ENCODE assay signal across 5 worm cellular contexts in genomic region chrV:11982309-11982708, ce11.
TF ChIP-seq lines count a peak whose summit lies in the region.

rpt-1 (minus strand) TSS chrV:11982397.

TF ChIP-seq in whole organism, L1 larva, 84 proteins besides CTCF, POLR2A, EP300 and RAD21 (continues in another document):
- TF ChIP-seq snpc-4 (tag; optimal IDR thresholded peaks at IDR 0.05; lab: Kevin White, UChicago) (peak; percentile 94), irx-1 (tag; optimal IDR thresholded peaks at IDR 0.05; lab: Kevin White, UChicago) (no peak), lin-15B (tag; optimal IDR thresholded peaks at IDR 0.05; lab: Kevin White, UChicago) (peak; percentile 83), zip-4 (GFP tag; optimal IDR thresholded peaks at IDR 0.05; lab: Kevin White, UChicago) (no peak), lir-3 (tag; optimal IDR thresholded peaks at IDR 0.05; lab: Kevin White, UChicago; ENCODE audit: poor library complexity) (no peak), isw-1 (GFP tag; IDR thresholded peaks at IDR 0.05; lab: Robert Waterston, UW) (peak; percentile 52), alr-1 (tag; optimal IDR thresholded peaks at IDR 0.05; lab: Kevin White, UChicago; ENCODE audit: borderline replicate concordance) (no peak), lsy-2 (tag; optimal IDR thresholded peaks at IDR 0.05; lab: Kevin White, UChicago) (peak; percentile 66 to 88), nhr-85 (tag; lab: Kevin White, UChicago) (peak; percentile 59), hlh-4 (tag; optimal IDR thresholded peaks at IDR 0.05; lab: Kevin White, UChicago) (no peak), nhr-77 (tag; optimal IDR thresholded peaks at IDR 0.05; lab: Kevin White, UChicago) (peak; percentile 34), dpl-1 (GFP tag; optimal IDR thresholded peaks at IDR 0.05; lab: Kevin White, UChicago) (peak; percentile 85 to 95 (median 91)), snu-23 (GFP tag; optimal IDR thresholded peaks at IDR 0.05; lab: Kevin White, UChicago) (peak; percentile 68), nhr-237 (tag; optimal IDR thresholded peaks at IDR 0.05; lab: Kevin White, UChicago) (no peak), sup-37 (GFP tag; optimal IDR thresholded peaks at IDR 0.05; lab: Kevin White, UChicago) (no peak), lin-13 (GFP tag; optimal IDR thresholded peaks at IDR 0.05; lab: Kevin White, UChicago) (peak; percentile 42), hpl-2 (GFP tag; optimal IDR thresholded peaks at IDR 0.05; lab: Kevin White, UChicago) (no peak), nhr-20 (tag; optimal IDR thresholded peaks at IDR 0.05; lab: Kevin White, UChicago) (peak; percentile 69)

TF ChIP-seq in whole organism, L3 larva, 47 proteins besides CTCF, POLR2A, EP300 and RAD21 (continues in another document):
- no peak for TF ChIP-seq mml-1 (tag; optimal IDR thresholded peaks at IDR 0.05; lab: Kevin White, UChicago)
- TF ChIP-seq nhr-11 (tag; optimal IDR thresholded peaks at IDR 0.05; lab: Kevin White, UChicago), result no peak
- TF ChIP-seq egl-27 (tag; optimal IDR thresholded peaks at IDR 0.05; lab: Kevin White, UChicago), result no peak
- TF ChIP-seq hmg-11 (tag; optimal IDR thresholded peaks at IDR 0.05; lab: Kevin White, UChicago), result peak; percentile 14
- TF ChIP-seq lin-39 (tag; optimal IDR thresholded peaks at IDR 0.05; lab: Kevin White, UChicago), result peak; percentile 45
- TF ChIP-seq ztf-4 (tag; optimal IDR thresholded peaks at IDR 0.05; lab: Kevin White, UChicago), result no peak
- peak; percentile 84 for TF ChIP-seq nfya-1 (tag; optimal IDR thresholded peaks at IDR 0.05; lab: Kevin White, UChicago; ENCODE audit: insufficient read depth)
- peak; percentile 85 for TF ChIP-seq nhr-23 (tag; optimal IDR thresholded peaks at IDR 0.05; lab: Kevin White, UChicago)
- peak; percentile 9 for TF ChIP-seq elt-1 (tag; optimal IDR thresholded peaks at IDR 0.05; lab: Kevin White, UChicago)
- TF ChIP-seq daf-12 (tag; optimal IDR thresholded peaks at IDR 0.05; lab: Kevin White, UChicago), result no peak
- TF ChIP-seq nhr-237 (tag; optimal IDR thresholded peaks at IDR 0.05; lab: Kevin White, UChicago), result no peak
- no peak for TF ChIP-seq pqm-1 (tag; optimal IDR thresholded peaks at IDR 0.05; lab: Kevin White, UChicago)
- TF ChIP-seq snpc-4 (tag; optimal IDR thresholded peaks at IDR 0.05; lab: Kevin White, UChicago), result peak; percentile 90
- no peak for TF ChIP-seq fkh-2 (tag; optimal IDR thresholded peaks at IDR 0.05; lab: Kevin White, UChicago)
- TF ChIP-seq egl-5 (tag; optimal IDR thresholded peaks at IDR 0.05; lab: Kevin White, UChicago), result peak; percentile 36
- no peak for TF ChIP-seq fkh-10 (GFP tag; optimal IDR thresholded peaks at IDR 0.05; lab: Kevin White, UChicago)
- TF ChIP-seq nhr-43 (tag; optimal IDR thresholded peaks at IDR 0.05; lab: Kevin White, UChicago; ENCODE audit: poor library complexity, severe bottlenecking), result peak; percentile 5
- TF ChIP-seq nhr-12 (tag; optimal IDR thresholded peaks at IDR 0.05; lab: Kevin White, UChicago), result no peak
- peak; percentile 3 for TF ChIP-seq R02D3.7 (tag; optimal IDR thresholded peaks at IDR 0.05; lab: Kevin White, UChicago)

TF ChIP-seq in whole organism, early embryonic, 17 proteins besides CTCF, POLR2A, EP300 and RAD21:
- TF ChIP-seq F13C5.2 (tag; optimal IDR thresholded peaks at IDR 0.05; lab: Kevin White, UChicago), result peak; percentile 13
- TF ChIP-seq scrt-1 (GFP tag; IDR thresholded peaks at IDR 0.05; lab: Robert Waterston, UW), result no peak

TF ChIP-seq in whole organism, midembryonic, 9 proteins besides CTCF, POLR2A, EP300 and RAD21:
- 0 out of 2 replicates have a peak, but pooled peaks have one; percentile 26 for TF ChIP-seq flt-1 (GFP tag; IDR thresholded peaks at IDR 0.05; lab: Robert Waterston, UW)
- TF ChIP-seq med-1 (GFP tag; optimal IDR thresholded peaks at IDR 0.05; lab: Kevin White, UChicago; ENCODE audit: insufficient read depth), result no peak
TF ChIP-seq in whole organism, midembryonic: peak in this region for 1.

TF ChIP-seq in whole organism, young adult, 124 proteins besides CTCF, POLR2A, EP300 and RAD21:
- TF ChIP-seq tbp1 (GFP tag; optimal IDR thresholded peaks at IDR 0.05; lab: Kevin White, UChicago), result peak; percentile 23
- no peak for TF ChIP-seq hrde-1 (tag; optimal IDR thresholded peaks at IDR 0.05; lab: Kevin White, UChicago; ENCODE audit: borderline replicate concordance)
- TF ChIP-seq madf-3 (GFP tag; IDR thresholded peaks at IDR 0.05; lab: Robert Waterston, UW), result peak; percentile 98
- TF ChIP-seq dpl-1 (GFP tag; optimal IDR thresholded peaks at IDR 0.05; lab: Kevin White, UChicago), result peak; percentile 67
- TF ChIP-seq cebp-2 (GFP tag; IDR thresholded peaks at IDR 0.05; lab: Robert Waterston, UW), result no peak
- TF ChIP-seq F49E8.2 (tag; optimal IDR thresholded peaks at IDR 0.05; lab: Kevin White, UChicago; ENCODE audit: insufficient read depth), result peak; percentile 51
- TF ChIP-seq lin-40 (tag; optimal IDR thresholded peaks at IDR 0.05; lab: Kevin White, UChicago), result peak; percentile 16
- TF ChIP-seq D2030.7 (GFP tag; IDR thresholded peaks at IDR 0.05; lab: Robert Waterston, UW), result 0 out of 2 replicates have a peak, but pooled peaks have one; percentile 10
- TF ChIP-seq ceh-100 (GFP tag; IDR thresholded peaks at IDR 0.05; lab: Robert Waterston, UW), result peak; percentile 68
- TF ChIP-seq efl-1 (GFP tag; optimal IDR thresholded peaks at IDR 0.05; lab: Kevin White, UChicago), result peak; percentile 68
- TF ChIP-seq madf-8 (GFP tag; conservative IDR thresholded peaks at IDR 0.05; lab: Robert Waterston, UW), result 0 out of 2 replicates have a peak, but pooled peaks have one; percentile 10
- TF ChIP-seq repo-1 (tag; optimal IDR thresholded peaks at IDR 0.05; lab: Kevin White, UChicago), result no peak
- peak; percentile 81 for TF ChIP-seq mcd-1 (GFP tag; IDR thresholded peaks at IDR 0.05; lab: Robert Waterston, UW)
- TF ChIP-seq cebp-1 (GFP tag; IDR thresholded peaks at IDR 0.05; lab: Robert Waterston, UW), result no peak
- peak; percentile 31 for TF ChIP-seq cebp-1 (tag; optimal IDR thresholded peaks at IDR 0.05; lab: Kevin White, UChicago)
- TF ChIP-seq F57A8.1 (GFP tag; optimal IDR thresholded peaks at IDR 0.05; lab: Kevin White, UChicago), result no peak
- TF ChIP-seq attf-5 (GFP tag; optimal IDR thresholded peaks at IDR 0.05; lab: Kevin White, UChicago), result peak; percentile 66
- TF ChIP-seq F52B5.7 (tag; optimal IDR thresholded peaks at IDR 0.05; lab: Kevin White, UChicago), result no peak
- no peak for TF ChIP-seq snpc-4 (GFP tag; optimal IDR thresholded peaks at IDR 0.05; lab: Kevin White, UChicago)
- peak; percentile 53 to 85 (median 81) for TF ChIP-seq snpc-4 (tag; optimal IDR thresholded peaks at IDR 0.05; lab: Kevin White, UChicago)
- TF ChIP-seq lin-54 (GFP tag; optimal IDR thresholded peaks at IDR 0.05; lab: Kevin White, UChicago), result peak; percentile 68
- peak; percentile 9 for TF ChIP-seq nhr-80 (tag; optimal IDR thresholded peaks at IDR 0.05; lab: Kevin White, UChicago)
- 0 out of 2 replicates have a peak, but pooled peaks have one; percentile 19 for TF ChIP-seq F33H1.4 (GFP tag; IDR thresholded peaks at IDR 0.05; lab: Robert Waterston, UW)
- TF ChIP-seq lin-35 (GFP tag; optimal IDR thresholded peaks at IDR 0.05; lab: Kevin White, UChicago), result peak in 1 of 3 experiments; percentile 62
- TF ChIP-seq zfh-2 (GFP tag; conservative IDR thresholded peaks at IDR 0.05; lab: Robert Waterston, UW), result no peak
- TF ChIP-seq snpc-1.1 (tag; optimal IDR thresholded peaks at IDR 0.05; lab: Kevin White, UChicago; ENCODE audit: insufficient read depth), result peak; percentile 50

Comparison
In these comparisons a context has a peak if more than half of its experiments do, and no peak if none do; other contexts are left out.
1. Of the 8 proteins assayed by ChIP-seq in both whole organism, young adult and whole organism, L1 larva: peak only in whole organism, young adult: none; only in whole organism, L1 larva: nhr-90 and unc-130; in both: dpl-1, efl-1 and snpc-4; in neither: 2; mixed calls (peak in some experiments, not most) for 1.